Worm (Caenorhabditis elegans): ENCODE measurements around the gene ZK792.4.

DNA sequence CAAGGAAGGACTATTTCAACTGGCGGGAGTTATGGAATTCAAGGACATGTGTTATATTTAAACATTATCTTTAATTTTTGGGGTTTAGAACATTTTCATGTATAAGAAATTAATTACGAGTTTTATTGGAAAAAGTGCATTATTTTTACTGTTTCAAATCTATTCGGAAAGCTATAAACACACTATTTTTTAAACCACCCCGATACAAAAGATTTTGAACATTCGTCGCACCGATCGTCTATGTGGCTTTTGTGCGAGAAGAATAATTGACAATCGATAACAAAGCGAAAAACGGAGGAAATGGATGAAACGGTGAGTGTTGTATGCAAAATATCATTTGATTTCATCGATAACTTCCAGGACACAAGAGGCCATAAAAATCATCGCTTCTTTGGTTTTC is 16.8 kb downstream of the ZK792.4 start, which contains the start of gene ZK809.9:
- TF ChIP-seq fos-1 (tag; optimal IDR thresholded peaks at IDR 0.05) = no peak
- no peak for TF ChIP-seq nhr-10 (tag; optimal IDR thresholded peaks at IDR 0.05)
- TF ChIP-seq dpl-1 (GFP tag; optimal IDR thresholded peaks at IDR 0.05) = no peak
- no peak for TF ChIP-seq unc-62 (GFP tag; optimal IDR thresholded peaks at IDR 0.05 in 1 of 2)
- TF ChIP-seq unc-62 (tag; optimal IDR thresholded peaks at IDR 0.05) = no peak
- no peak for TF ChIP-seq unc-39 (tag; optimal IDR thresholded peaks at IDR 0.05)
- TF ChIP-seq set-16 (GFP tag; IDR thresholded peaks at IDR 0.05) = no peak
- TF ChIP-seq nhr-76 (tag; optimal IDR thresholded peaks at IDR 0.05) = no peak
- no peak for TF ChIP-seq lin-1 (GFP tag; IDR thresholded peaks at IDR 0.05)
